Fruit fly (Drosophila melanogaster) whole organism, embryonic: ENCODE measurements around the gene CG31268.

ENCODE experiments used
- B-H2 ChIP-seq: fragments of 200-800 bp; sonication (Bioruptor generic); optimal IDR thresholded peaks from 2 replicates; lab custom pipeline; 2018; ENCODE audit warnings: missing biosample characterization, mild to moderate bottlenecking, missing genetic modification characterization
- Bdp1 ChIP-seq: fragments of 200-800 bp; sonication (Bioruptor generic); optimal IDR thresholded peaks from 3 replicates; lab custom pipeline; 2016; ENCODE audit warnings: missing biosample characterization, missing genetic modification characterization
- CG10565 ChIP-seq: fragments of 200-800 bp; sonication (Bioruptor generic); optimal IDR thresholded peaks from 3 replicates; lab custom pipeline; 2016; ENCODE audit warnings: missing biosample characterization, mild to moderate bottlenecking, missing genetic modification characterization
- CG10979 ChIP-seq: fragments of 200-800 bp; sonication (Bioruptor generic); optimal IDR thresholded peaks from 2 replicates; lab custom pipeline; 2018; ENCODE audit warnings: missing biosample characterization, mild to moderate bottlenecking, missing genetic modification characterization, moderate library complexity
- CG12219 ChIP-seq: fragments of 200-800 bp; sonication (Bioruptor generic); optimal IDR thresholded peaks from 3 replicates; lab custom pipeline; 2018; ENCODE audit warnings: missing biosample characterization, mild to moderate bottlenecking, missing genetic modification characterization
- CG12299 ChIP-seq: fragments of 200-800 bp; sonication (Bioruptor generic); optimal IDR thresholded peaks from 2 replicates; lab custom pipeline; 2018; ENCODE audit warnings: missing biosample characterization, mild to moderate bottlenecking, missing genetic modification characterization
- CG12769 ChIP-seq: fragments of 200-800 bp; sonication (Bioruptor generic); optimal IDR thresholded peaks from 2 replicates; lab custom pipeline; 2019; ENCODE audit warnings: missing biosample characterization, mild to moderate bottlenecking, missing genetic modification characterization, moderate library complexity
- CG13296 ChIP-seq: fragments of 200-800 bp; sonication (Bioruptor generic); optimal IDR thresholded peaks from 3 replicates; lab custom pipeline; 2018; ENCODE audit warnings: missing biosample characterization, mild to moderate bottlenecking, missing genetic modification characterization
- CG13424 ChIP-seq: fragments of 200-800 bp; sonication (Bioruptor generic); optimal IDR thresholded peaks from 2 replicates; lab custom pipeline; 2019; ENCODE audit warnings: missing biosample characterization, mild to moderate bottlenecking, missing genetic modification characterization, moderate library complexity
- CG14667 ChIP-seq: fragments of 200-800 bp; sonication (Bioruptor generic); IDR thresholded peaks from 2 replicates; pipeline ENCODE4 v1.3.6; 2022; ENCODE audit warnings: missing biosample characterization, missing genetic modification characterization
- CG1832 ChIP-seq: fragments of 200-800 bp; sonication (Bioruptor generic); optimal IDR thresholded peaks from 2 replicates; lab custom pipeline; 2017; ENCODE audit warnings: missing biosample characterization, mild to moderate bottlenecking, missing genetic modification characterization, inconsistent platforms
- CG2889 ChIP-seq: fragments of 200-800 bp; sonication (Bioruptor generic); IDR thresholded peaks from 3 replicates; pipeline ENCODE4 v1.3.6; 2022; ENCODE audit warnings: missing biosample characterization, missing genetic modification characterization
- CG30403 ChIP-seq: fragments of 200-800 bp; sonication (Bioruptor generic); optimal IDR thresholded peaks from 3 replicates; lab custom pipeline; 2016; ENCODE audit warnings: missing biosample characterization, missing genetic modification characterization
- CG3065 ChIP-seq: fragments of 200-800 bp; sonication (Bioruptor generic); optimal IDR thresholded peaks from 2 replicates; lab custom pipeline; 2016; ENCODE audit warnings: missing biosample characterization, missing genetic modification characterization
- CG31388 ChIP-seq: fragments of 200-800 bp; sonication (Bioruptor generic); optimal IDR thresholded peaks from 2 replicates; lab custom pipeline; 2016; ENCODE audit warnings: missing biosample characterization, missing genetic modification characterization
- CG34376 ChIP-seq: fragments of 200-800 bp; sonication (Bioruptor generic); optimal IDR thresholded peaks from 2 replicates; lab custom pipeline; 2018; ENCODE audit warnings: missing biosample characterization, mild to moderate bottlenecking, missing genetic modification characterization
- CG3847 ChIP-seq: fragments of 200-800 bp; sonication (Bioruptor generic); IDR thresholded peaks from 2 replicates; pipeline ENCODE4 v1.3.6; 2022; ENCODE audit warnings: missing biosample characterization, missing genetic modification characterization
- CG4360 ChIP-seq: fragments of 200-800 bp; sonication (Bioruptor generic); IDR thresholded peaks from 2 replicates; pipeline ENCODE4 v1.3.6; 2022; ENCODE audit warnings: missing biosample characterization, missing genetic modification characterization
- CG6854 ChIP-seq: fragments of 200-800 bp; sonication (Bioruptor generic); optimal IDR thresholded peaks from 3 replicates; lab custom pipeline; 2017; ENCODE audit warnings: missing biosample characterization, mild to moderate bottlenecking, missing genetic modification characterization
- CG7839 ChIP-seq: fragments of 200-800 bp; sonication (Bioruptor generic); optimal IDR thresholded peaks from 3 replicates; lab custom pipeline; 2018; ENCODE audit warnings: missing biosample characterization, mild to moderate bottlenecking, missing genetic modification characterization, moderate library complexity
- Dbx ChIP-seq: fragments of 200-800 bp; sonication (Bioruptor generic); IDR thresholded peaks from 3 replicates; pipeline ENCODE4 v1.3.6; 2022; ENCODE audit warnings: missing biosample characterization, missing genetic modification characterization
- Dfd ChIP-seq, 2 experiments: fragments of >200 bp; optimal IDR thresholded peaks; 2 replicates each; lab custom pipeline; 2017; ENCODE audit warnings: missing biosample characterization in 2 of 2, missing genetic modification characterization in 2 of 2
- E2f2 ChIP-seq: fragments of 200-800 bp; sonication (Bioruptor generic); IDR thresholded peaks from 2 replicates; pipeline ENCODE4 v1.3.6; 2022; ENCODE audit warnings: missing biosample characterization, missing genetic modification characterization
- HLH4C ChIP-seq: fragments of 200-800 bp; sonication (Bioruptor generic); IDR thresholded peaks from 3 replicates; pipeline ENCODE4 v1.3.6; 2022; ENCODE audit warnings: missing biosample characterization, missing genetic modification characterization; ENCODE audit not compliant: partially characterized antibody
- Mad ChIP-seq: fragments of 200-800 bp; sonication (Bioruptor generic); optimal IDR thresholded peaks from 2 replicates; lab custom pipeline; 2016; ENCODE audit warnings: missing biosample characterization, missing genetic modification characterization
- Mrtf ChIP-seq: fragments of 200-800 bp; sonication (Bioruptor generic); IDR thresholded peaks from 3 replicates; pipeline ENCODE4 v1.3.6; 2022; ENCODE audit warnings: missing biosample characterization, missing genetic modification characterization
- Ptx1 ChIP-seq: fragments of 200-800 bp; sonication (Bioruptor generic); IDR thresholded peaks from 2 replicates; pipeline ENCODE4 v1.3.6; 2022; ENCODE audit warnings: missing biosample characterization, missing genetic modification characterization
- Rx ChIP-seq: fragments of 200-800 bp; sonication (Bioruptor generic); IDR thresholded peaks from 2 replicates; pipeline ENCODE4 v1.3.6; 2022; ENCODE audit warnings: missing biosample characterization, missing genetic modification characterization
- br ChIP-seq: fragments of >200 bp; optimal IDR thresholded peaks from 2 replicates; lab custom pipeline; 2017
- da ChIP-seq: fragments of 200-800 bp; sonication (Bioruptor generic); optimal IDR thresholded peaks from 2 replicates; lab custom pipeline; 2016; ENCODE audit warnings: missing biosample characterization, missing genetic modification characterization
- danr ChIP-seq: fragments of 200-800 bp; sonication (Bioruptor generic); IDR thresholded peaks from 2 replicates; pipeline ENCODE4 v1.3.6; 2022; ENCODE audit warnings: missing biosample characterization, missing genetic modification characterization
- disco-r ChIP-seq: fragments of 200-800 bp; sonication (Bioruptor generic); optimal IDR thresholded peaks from 2 replicates; lab custom pipeline; 2016; ENCODE audit warnings: missing biosample characterization, missing genetic modification characterization
- eve ChIP-seq, 2 experiments: fragments of >200 bp; optimal IDR thresholded peaks; 2 replicates each; lab custom pipeline; 2017; ENCODE audit warnings: missing biosample characterization in 2 of 2, missing genetic modification characterization in 2 of 2
- fd3F ChIP-seq: fragments of 200-800 bp; sonication (Bioruptor generic); optimal IDR thresholded peaks from 2 replicates; lab custom pipeline; 2018; ENCODE audit warnings: missing biosample characterization, mild to moderate bottlenecking, missing genetic modification characterization, moderate library complexity
- fu2 ChIP-seq: fragments of 200-800 bp; sonication (Bioruptor generic); optimal IDR thresholded peaks from 2 replicates; lab custom pipeline; 2016; ENCODE audit warnings: missing biosample characterization, missing genetic modification characterization
- grau ChIP-seq: fragments of 200-800 bp; optimal IDR thresholded peaks from 3 replicates; lab custom pipeline; 2019; ENCODE audit warnings: missing biosample characterization, mild to moderate bottlenecking, missing genetic modification characterization, moderate library complexity
- gsb-n ChIP-seq: fragments of 200-800 bp; sonication (Bioruptor generic); optimal IDR thresholded peaks from 3 replicates; lab custom pipeline; 2018; ENCODE audit warnings: missing biosample characterization, mild to moderate bottlenecking, missing genetic modification characterization
- knrl ChIP-seq: fragments of 200-800 bp; sonication (Bioruptor generic); IDR thresholded peaks from 3 replicates; pipeline ENCODE4 v1.3.6; 2022; ENCODE audit warnings: missing biosample characterization, missing genetic modification characterization; ENCODE audit not compliant: partially characterized antibody
- lola ChIP-seq, 3 experiments: fragments of >200 bp in 2 of 3; fragments of 200-800 bp in 1 of 3; sonication (Bioruptor generic) in 1 of 3; optimal IDR thresholded peaks; 2 replicates each; lab custom pipeline; 2017 to 2019; ENCODE audit warnings: missing biosample characterization in 3 of 3, missing genetic modification characterization in 3 of 3, mild to moderate bottlenecking in 1 of 3, moderate library complexity in 1 of 3
- pb ChIP-seq: fragments of 200-800 bp; sonication (Bioruptor generic); optimal IDR thresholded peaks from 3 replicates; lab custom pipeline; 2016; ENCODE audit warnings: missing biosample characterization, missing genetic modification characterization
- pho ChIP-seq: fragments of 200-800 bp; sonication (Bioruptor generic); optimal IDR thresholded peaks from 2 replicates; lab custom pipeline; 2016; ENCODE audit warnings: missing biosample characterization, missing genetic modification characterization
- pros ChIP-seq: fragments of 200-800 bp; sonication (Bioruptor generic); optimal IDR thresholded peaks from 3 replicates; lab custom pipeline; 2019; ENCODE audit warnings: missing biosample characterization, mild to moderate bottlenecking, missing genetic modification characterization, moderate library complexity
- sc ChIP-seq, 3 experiments: fragments of >200 bp in 2 of 3; fragments of 200-800 bp in 1 of 3; sonication (Bioruptor generic) in 1 of 3; optimal IDR thresholded peaks; 2 replicates in 2 of 3; 3 replicates in 1 of 3; lab custom pipeline; 2017; ENCODE audit warnings: mild to moderate bottlenecking in 1 of 3, missing biosample characterization in 1 of 3, missing genetic modification characterization in 1 of 3, missing genetic modification reagents in 1 of 3
- sim ChIP-seq: fragments of 200-800 bp; sonication (Bioruptor generic); IDR thresholded peaks from 2 replicates; pipeline ENCODE4 v1.3.6; 2022; ENCODE audit warnings: missing biosample characterization, missing genetic modification characterization
- so ChIP-seq: fragments of 200-800 bp; sonication (Bioruptor generic); IDR thresholded peaks from 3 replicates; pipeline ENCODE4 v1.3.6; 2022; ENCODE audit warnings: missing biosample characterization, missing genetic modification characterization
- sr ChIP-seq: fragments of 200-800 bp; sonication (Bioruptor generic); IDR thresholded peaks from 3 replicates; pipeline ENCODE4 v1.3.6; 2022; ENCODE audit warnings: missing biosample characterization, missing genetic modification characterization
- trem ChIP-seq: fragments of 200-800 bp; optimal IDR thresholded peaks from 3 replicates; lab custom pipeline; 2019; ENCODE audit warnings: missing biosample characterization, mild to moderate bottlenecking, missing genetic modification characterization, moderate library complexity
- wor ChIP-seq: fragments of 200-800 bp; sonication (Bioruptor generic); IDR thresholded peaks from 2 replicates; pipeline ENCODE4 v1.3.6; 2022; ENCODE audit warnings: missing biosample characterization, missing genetic modification characterization
- z ChIP-seq: fragments of 200-800 bp; sonication (Bioruptor generic); IDR thresholded peaks from 3 replicates; pipeline ENCODE4 v1.3.6; 2022; ENCODE audit warnings: missing biosample characterization, missing genetic modification characterization
- zen2 ChIP-seq: fragments of 200-800 bp; sonication (Bioruptor generic); IDR thresholded peaks from 3 replicates; pipeline ENCODE4 v1.3.6; 2022; ENCODE audit warnings: missing biosample characterization, missing genetic modification characterization; ENCODE audit not compliant: partially characterized antibody

Gene CG31268

dm6 chr3R:16996059-16996959, 35.3 kb upstream of the CG31268 start, which contains the start of the genes EMC2A and CG3534 (continued):
- no peak for TF ChIP-seq CG31388 (GFP tag; lab: Kevin White, UChicago)
- no peak for TF ChIP-seq CG3847 (GFP tag; lab: Robert Waterston, UW)
- TF ChIP-seq pros (GFP tag; lab: Kevin White, UChicago) = no peak
- TF ChIP-seq CG6854 (GFP tag; lab: Kevin White, UChicago) = no peak
- TF ChIP-seq br (lab: Kevin White, UChicago) = no peak
- no peak for TF ChIP-seq sim
- TF ChIP-seq sr (GFP tag; lab: Robert Waterston, UW) = no peak
- no peak for TF ChIP-seq Mad (GFP tag; lab: Kevin White, UChicago)
- no peak for TF ChIP-seq fu2 (GFP tag; lab: Kevin White, UChicago)
- no peak for TF ChIP-seq Mrtf
- no peak for TF ChIP-seq Rx (GFP tag; lab: Robert Waterston, UW)
- no peak for TF ChIP-seq fd3F (GFP tag; lab: Kevin White, UChicago)
- TF ChIP-seq sc (optimal IDR thresholded peaks at IDR 0.05; lab: Kevin White, UChicago) = no peak
- TF ChIP-seq sc (GFP tag; optimal IDR thresholded peaks at IDR 0.05; lab: Kevin White, UChicago) = no peak
- no peak for TF ChIP-seq B-H2 (GFP tag; lab: Kevin White, UChicago)
- TF ChIP-seq knrl (GFP tag; lab: Robert Waterston, UW) = no peak
- TF ChIP-seq E2f2 (GFP tag; lab: Robert Waterston, UW) = no peak
- no peak for TF ChIP-seq CG10565 (GFP tag; lab: Kevin White, UChicago)
- TF ChIP-seq trem (tag; lab: Kevin White, UChicago) = peak; percentile 98
- TF ChIP-seq gsb-n (tag; lab: Kevin White, UChicago) = no peak
- no peak for TF ChIP-seq pho (GFP tag; lab: Kevin White, UChicago)
- peak; percentile 62; the same call in 2 of the 3 replicates for TF ChIP-seq so (GFP tag; lab: Robert Waterston, UW)
- TF ChIP-seq CG12769 (tag; lab: Kevin White, UChicago) = no peak
- no peak for TF ChIP-seq CG12219
- TF ChIP-seq CG3065 (GFP tag; lab: Kevin White, UChicago) = no peak
- TF ChIP-seq CG7839 (tag; lab: Kevin White, UChicago) = peak; percentile 54
- no peak for TF ChIP-seq HLH4C (GFP tag; lab: Robert Waterston, UW)
- no peak for TF ChIP-seq CG1832 (GFP tag; lab: Kevin White, UChicago)
- no peak for TF ChIP-seq danr (GFP tag; lab: Robert Waterston, UW)
- TF ChIP-seq CG12299 = no peak
- no peak for TF ChIP-seq eve (GFP tag; optimal IDR thresholded peaks at IDR 0.05; lab: Kevin White, UChicago)
- TF ChIP-seq Dbx (GFP tag; lab: Robert Waterston, UW) = no peak
- TF ChIP-seq CG13424 (tag; lab: Kevin White, UChicago) = no peak
- TF ChIP-seq z (GFP tag; lab: Robert Waterston, UW) = no peak
- TF ChIP-seq wor (GFP tag; lab: Robert Waterston, UW) = no peak
- no peak for TF ChIP-seq CG10979 (tag; lab: Kevin White, UChicago)
- no peak for TF ChIP-seq CG2889 (GFP tag; lab: Robert Waterston, UW)
- no peak for TF ChIP-seq grau (tag; lab: Kevin White, UChicago)
- TF ChIP-seq Ptx1 (GFP tag; lab: Robert Waterston, UW) = no peak
- no peak for TF ChIP-seq CG4360 (GFP tag; lab: Robert Waterston, UW)
- no peak for TF ChIP-seq Dfd (GFP tag; optimal IDR thresholded peaks at IDR 0.05; lab: Kevin White, UChicago)
- no peak for TF ChIP-seq CG13296 (GFP tag; lab: Kevin White, UChicago)
- peak; percentile 63 for TF ChIP-seq CG34376 (GFP tag; lab: Kevin White, UChicago)
- no peak for TF ChIP-seq lola (GFP tag; optimal IDR thresholded peaks at IDR 0.05; lab: Kevin White, UChicago)
- TF ChIP-seq pb (GFP tag; lab: Kevin White, UChicago) = no peak
- no peak for TF ChIP-seq da
- no peak for TF ChIP-seq zen2
- no peak for TF ChIP-seq Bdp1 (GFP tag; lab: Kevin White, UChicago)
- TF ChIP-seq CG14667 (GFP tag; lab: Robert Waterston, UW) = no peak
- TF ChIP-seq CG30403 (GFP tag; lab: Kevin White, UChicago) = peak; percentile 25
- no peak for TF ChIP-seq disco-r (GFP tag; lab: Kevin White, UChicago)
